Worm (Caenorhabditis elegans) whole organism, mixed stage, embryonic: Measurements from ENCODE around the gene R09H10.1.

Experiments
- blmp-1 ChIP-seq: fragments of 150-350 bp; optimal IDR thresholded peaks from 2 replicates; lab custom pipeline; 2014; ENCODE audit warnings: missing biosample characterization, missing genetic modification characterization
- ceh-39 ChIP-seq: fragments of 150-350 bp; optimal IDR thresholded peaks from 2 replicates; lab custom pipeline; 2014; ENCODE audit warnings: missing biosample characterization, missing genetic modification characterization
- flh-1 ChIP-seq: fragments of 200-800 bp; sonication (Bioruptor generic); optimal IDR thresholded peaks from 2 replicates; lab custom pipeline; 2018; ENCODE audit warnings: mild to moderate bottlenecking, missing genetic modification characterization, moderate library complexity, missing compliant biosample characterization
- lsy-2 ChIP-seq: fragments of 150-350 bp; optimal IDR thresholded peaks from 2 replicates; lab custom pipeline; 2014; ENCODE audit warnings: missing biosample characterization, missing genetic modification characterization
- nhr-237 ChIP-seq: fragments of 150-350 bp; optimal IDR thresholded peaks from 2 replicates; lab custom pipeline; 2014; ENCODE audit warnings: missing biosample characterization, missing genetic modification characterization
- sem-2 ChIP-seq: fragments of 200-800 bp; sonication (Bioruptor generic); optimal IDR thresholded peaks from 2 replicates; lab custom pipeline; 2018; ENCODE audit warnings: mild to moderate bottlenecking, missing genetic modification characterization, missing compliant biosample characterization
- unc-39 ChIP-seq: fragments of 150-350 bp; optimal IDR thresholded peaks from 2 replicates; lab custom pipeline; 2014; ENCODE audit warnings: missing biosample characterization, missing genetic modification characterization
- ztf-11 ChIP-seq: fragments of 150-350 bp; optimal IDR thresholded peaks from 2 replicates; lab custom pipeline; 2014; ENCODE audit warnings: missing biosample characterization, missing genetic modification characterization

- TF ChIP-seq ceh-39 (tag; lab: Kevin White, UChicago) (no peak), sem-2 (GFP tag; lab: Kevin White, UChicago) (no peak), blmp-1 (tag; lab: Kevin White, UChicago) (no peak), unc-39 (tag; lab: Kevin White, UChicago) (no peak), lsy-2 (no peak), ztf-11 (tag; lab: Kevin White, UChicago) (no peak), nhr-237 (no peak), flh-1 (GFP tag; lab: Kevin White, UChicago) (no peak)
Observed at ce11 chrIV:10565282-10565681, 34.8 kb upstream of the R09H10.1 start.
